Fruit fly (Drosophila melanogaster) whole organism, embryonic: ENCODE measurements around the gene CG46311.

ENCODE experiments used
- Ada2b ChIP-seq: fragments of 200-800 bp; sonication (Bioruptor generic); IDR thresholded peaks from 2 replicates; pipeline ENCODE4 v1.3.6; 2022; ENCODE audit warnings: missing biosample characterization, missing genetic modification characterization
- CG10431 ChIP-seq: fragments of 200-800 bp; sonication (Bioruptor generic); optimal IDR thresholded peaks from 3 replicates; lab custom pipeline; 2018; ENCODE audit warnings: missing biosample characterization, mild to moderate bottlenecking, missing genetic modification characterization
- CG10462 ChIP-seq: fragments of 200-800 bp; sonication (Bioruptor generic); optimal IDR thresholded peaks from 2 replicates; lab custom pipeline; 2016; ENCODE audit warnings: missing biosample characterization, missing genetic modification characterization
- CG11247 ChIP-seq: fragments of 200-800 bp; sonication (Bioruptor generic); IDR thresholded peaks from 2 replicates; pipeline ENCODE4 v1.3.6; 2022; ENCODE audit warnings: missing biosample characterization, missing genetic modification characterization
- CG12769 ChIP-seq: fragments of 200-800 bp; sonication (Bioruptor generic); optimal IDR thresholded peaks from 2 replicates; lab custom pipeline; 2019; ENCODE audit warnings: missing biosample characterization, mild to moderate bottlenecking, missing genetic modification characterization, moderate library complexity
- CG12942 ChIP-seq: fragments of 200-800 bp; sonication (Bioruptor generic); optimal IDR thresholded peaks from 3 replicates; lab custom pipeline; 2016; ENCODE audit warnings: missing biosample characterization, missing genetic modification characterization
- CG13424 ChIP-seq: fragments of 200-800 bp; sonication (Bioruptor generic); optimal IDR thresholded peaks from 2 replicates; lab custom pipeline; 2019; ENCODE audit warnings: missing biosample characterization, mild to moderate bottlenecking, missing genetic modification characterization, moderate library complexity
- CG14667 ChIP-seq: fragments of 200-800 bp; sonication (Bioruptor generic); IDR thresholded peaks from 2 replicates; pipeline ENCODE4 v1.3.6; 2022; ENCODE audit warnings: missing biosample characterization, missing genetic modification characterization
- CG14860 ChIP-seq: fragments of 200-800 bp; sonication (Bioruptor generic); IDR thresholded peaks from 3 replicates; pipeline ENCODE4 v1.3.6; 2022; ENCODE audit warnings: missing biosample characterization, missing genetic modification characterization; ENCODE audit not compliant: partially characterized antibody
- CG15696 ChIP-seq: fragments of 200-800 bp; sonication (Bioruptor generic); optimal IDR thresholded peaks from 2 replicates; lab custom pipeline; 2019; ENCODE audit warnings: missing biosample characterization, mild to moderate bottlenecking, missing genetic modification characterization, moderate library complexity
- CG17361 ChIP-seq: fragments of 200-800 bp; sonication (Bioruptor generic); IDR thresholded peaks from 3 replicates; pipeline ENCODE4 v1.3.6; 2022; ENCODE audit warnings: missing biosample characterization, missing genetic modification characterization
- CG2678 ChIP-seq: fragments of 200-800 bp; sonication (Bioruptor generic); optimal IDR thresholded peaks from 3 replicates; lab custom pipeline; 2019; ENCODE audit warnings: missing biosample characterization, mild to moderate bottlenecking, missing genetic modification characterization, moderate library complexity
- CG32767 ChIP-seq: fragments of 200-800 bp; sonication (Bioruptor generic); IDR thresholded peaks from 2 replicates; pipeline ENCODE4 v1.3.6; 2022; ENCODE audit warnings: missing biosample characterization, missing genetic modification characterization
- CG33557 ChIP-seq: fragments of 200-800 bp; sonication (Bioruptor generic); optimal IDR thresholded peaks from 2 replicates; lab custom pipeline; 2019; ENCODE audit warnings: missing biosample characterization, mild to moderate bottlenecking, missing genetic modification characterization, moderate library complexity
- CG42726 ChIP-seq: fragments of 200-800 bp; sonication (Bioruptor generic); IDR thresholded peaks from 2 replicates; pipeline ENCODE4 v1.3.6; 2022; ENCODE audit warnings: missing biosample characterization, missing genetic modification characterization; ENCODE audit not compliant: partially characterized antibody
- CG4404 ChIP-seq: fragments of 200-800 bp; sonication (Bioruptor generic); IDR thresholded peaks from 2 replicates; pipeline ENCODE4 v1.3.6; 2022; ENCODE audit warnings: missing biosample characterization, missing genetic modification characterization
- CG4730 ChIP-seq: fragments of 200-800 bp; sonication (Bioruptor generic); IDR thresholded peaks from 2 replicates; pipeline ENCODE4 v1.3.6; 2022; ENCODE audit warnings: missing biosample characterization, missing genetic modification characterization
- CG6272 ChIP-seq: fragments of 200-800 bp; sonication (Bioruptor generic); IDR thresholded peaks from 2 replicates; pipeline ENCODE4 v1.3.6; 2022; ENCODE audit warnings: missing biosample characterization, missing genetic modification characterization
- CG6683 ChIP-seq: fragments of 200-800 bp; sonication (Bioruptor generic); optimal IDR thresholded peaks from 2 replicates; lab custom pipeline; 2017; ENCODE audit warnings: missing biosample characterization, mild to moderate bottlenecking, missing genetic modification characterization, missing genetic modification reagents
- CG6689 ChIP-seq: fragments of 200-800 bp; sonication (Bioruptor generic); IDR thresholded peaks from 2 replicates; pipeline ENCODE4 v1.3.6; 2022; ENCODE audit warnings: missing biosample characterization, missing genetic modification characterization
- CG7271 ChIP-seq: fragments of 200-800 bp; sonication (Bioruptor generic); optimal IDR thresholded peaks from 2 replicates; lab custom pipeline; 2018; ENCODE audit warnings: missing biosample characterization, mild to moderate bottlenecking, missing genetic modification characterization, moderate library complexity
- CG9727 ChIP-seq: fragments of 200-800 bp; sonication (Bioruptor generic); optimal IDR thresholded peaks from 3 replicates; lab custom pipeline; 2017; ENCODE audit warnings: missing biosample characterization, mild to moderate bottlenecking, missing genetic modification characterization
- Dip3 ChIP-seq: fragments of 200-800 bp; sonication (Bioruptor generic); optimal IDR thresholded peaks from 3 replicates; lab custom pipeline; 2016; ENCODE audit warnings: missing biosample characterization, missing genetic modification characterization
- HHEX ChIP-seq: fragments of 200-800 bp; sonication (Bioruptor generic); optimal IDR thresholded peaks from 3 replicates; lab custom pipeline; 2017; ENCODE audit warnings: missing biosample characterization, mild to moderate bottlenecking, missing genetic modification characterization, missing genetic modification reagents
- Hr39 ChIP-seq: fragments of >200 bp; optimal IDR thresholded peaks from 2 replicates; lab custom pipeline; 2017
- Hsf ChIP-seq: fragments of 200-800 bp; sonication (Bioruptor generic); optimal IDR thresholded peaks from 3 replicates; lab custom pipeline; 2016; ENCODE audit warnings: missing biosample characterization, missing genetic modification characterization
- NK7.1 ChIP-seq: fragments of 200-800 bp; sonication (Bioruptor generic); optimal IDR thresholded peaks from 3 replicates; lab custom pipeline; 2016; ENCODE audit warnings: missing biosample characterization, missing genetic modification characterization
- Optix ChIP-seq: fragments of 200-800 bp; sonication (Bioruptor generic); IDR thresholded peaks from 3 replicates; pipeline ENCODE4 v1.3.6; 2022; ENCODE audit warnings: missing biosample characterization, missing genetic modification characterization
- Pdp1 ChIP-seq, 2 experiments: fragments of 200-800 bp; sonication (Bioruptor generic); optimal IDR thresholded peaks; 3 replicates each; lab custom pipeline; 2016; ENCODE audit warnings: missing biosample characterization in 2 of 2, missing genetic modification characterization in 2 of 2, mild to moderate bottlenecking in 1 of 2, moderate library complexity in 1 of 2
- Ptx1 ChIP-seq: fragments of 200-800 bp; sonication (Bioruptor generic); IDR thresholded peaks from 2 replicates; pipeline ENCODE4 v1.3.6; 2022; ENCODE audit warnings: missing biosample characterization, missing genetic modification characterization
- Sox102F ChIP-seq: fragments of 200-800 bp; sonication (Bioruptor generic); optimal IDR thresholded peaks from 2 replicates; lab custom pipeline; 2018; ENCODE audit warnings: missing biosample characterization, mild to moderate bottlenecking, missing genetic modification characterization, moderate library complexity
- Sry-δ ChIP-seq: fragments of 200-800 bp; sonication (Bioruptor generic); optimal IDR thresholded peaks from 2 replicates; lab custom pipeline; 2016; ENCODE audit warnings: missing biosample characterization, missing genetic modification characterization
- Xrp1 ChIP-seq: fragments of 200-800 bp; sonication (Bioruptor generic); IDR thresholded peaks from 2 replicates; pipeline ENCODE4 v1.3.6; 2022; ENCODE audit warnings: missing biosample characterization, missing genetic modification characterization
- al ChIP-seq: fragments of 200-800 bp; sonication (Bioruptor generic); IDR thresholded peaks from 2 replicates; pipeline ENCODE4 v1.3.6; 2022; ENCODE audit warnings: missing biosample characterization, missing genetic modification characterization
- bsh ChIP-seq, 2 experiments: fragments of 200-800 bp; sonication (Bioruptor generic); optimal IDR thresholded peaks; 2 replicates each; lab custom pipeline; 2017 to 2018; ENCODE audit warnings: mild to moderate bottlenecking in 2 of 2, missing biosample characterization in 2 of 2, missing genetic modification characterization in 2 of 2, moderate library complexity in 1 of 2
- cg ChIP-seq: fragments of 200-800 bp; sonication (Bioruptor generic); optimal IDR thresholded peaks from 3 replicates; lab custom pipeline; 2019; ENCODE audit warnings: missing biosample characterization, mild to moderate bottlenecking, missing genetic modification characterization, moderate library complexity
- ci ChIP-seq: fragments of 200-800 bp; sonication (Bioruptor generic); IDR thresholded peaks from 3 replicates; pipeline ENCODE4 v1.3.6; 2022; ENCODE audit warnings: missing biosample characterization, missing genetic modification characterization
- crol ChIP-seq: fragments of 200-800 bp; sonication (Bioruptor generic); IDR thresholded peaks from 2 replicates; pipeline ENCODE4 v1.3.6; 2022; ENCODE audit warnings: missing biosample characterization, missing genetic modification characterization
- dati ChIP-seq: fragments of 200-800 bp; sonication (Bioruptor generic); IDR thresholded peaks from 2 replicates; pipeline ENCODE4 v1.3.6; 2022; ENCODE audit warnings: missing biosample characterization, missing genetic modification characterization
- dysf ChIP-seq: fragments of 200-800 bp; sonication (Bioruptor generic); IDR thresholded peaks from 3 replicates; pipeline ENCODE4 v1.3.6; 2022; ENCODE audit warnings: missing biosample characterization, missing genetic modification characterization
- gem ChIP-seq: fragments of 200-800 bp; sonication (Bioruptor generic); optimal IDR thresholded peaks from 2 replicates; lab custom pipeline; 2019; ENCODE audit warnings: missing biosample characterization, mild to moderate bottlenecking, missing genetic modification characterization, moderate library complexity
- gsb ChIP-seq: fragments of 200-800 bp; sonication (Bioruptor generic); IDR thresholded peaks from 2 replicates; pipeline ENCODE4 v1.3.6; 2022; ENCODE audit warnings: missing biosample characterization, missing genetic modification characterization
- ken ChIP-seq: fragments of 200-800 bp; sonication (Bioruptor generic); IDR thresholded peaks from 3 replicates; pipeline ENCODE4 v1.3.6; 2022; ENCODE audit warnings: missing biosample characterization, missing genetic modification characterization
- pan ChIP-seq, 4 experiments: fragments of >200 bp in 3 of 4; fragments of 200-800 bp in 1 of 4; sonication (Bioruptor generic) in 1 of 4; optimal IDR thresholded peaks in 3 of 4; IDR thresholded peaks in 1 of 4; 2 replicates each; pipeline versions ENCODE4 v1.3.6 to Lab custom; 2017 to 2022; ENCODE audit warnings: missing biosample characterization in 2 of 4, missing genetic modification characterization in 2 of 4, mixed read lengths in 1 of 4
- psq ChIP-seq: fragments of 200-800 bp; sonication (Bioruptor generic); optimal IDR thresholded peaks from 2 replicates; lab custom pipeline; 2017; ENCODE audit warnings: missing biosample characterization, missing genetic modification characterization
- sd ChIP-seq: fragments of 200-800 bp; sonication (Bioruptor generic); optimal IDR thresholded peaks from 3 replicates; lab custom pipeline; 2018; ENCODE audit warnings: missing biosample characterization, mild to moderate bottlenecking, missing genetic modification characterization, moderate library complexity
- sens ChIP-seq: fragments of 200-800 bp; sonication (Bioruptor generic); peaks from one replicate; lab custom pipeline; 2016; ENCODE audit warnings: missing biosample characterization, missing genetic modification characterization
- slbo ChIP-seq: fragments of 200-800 bp; sonication (Bioruptor generic); IDR thresholded peaks from 2 replicates; pipeline ENCODE4 v1.3.6; 2022; ENCODE audit warnings: missing biosample characterization, missing genetic modification characterization
- slp2 ChIP-seq: fragments of 200-800 bp; sonication (Bioruptor generic); optimal IDR thresholded peaks from 2 replicates; lab custom pipeline; 2016; ENCODE audit warnings: missing biosample characterization, missing genetic modification characterization
- stc ChIP-seq: fragments of 200-800 bp; sonication (Bioruptor generic); IDR thresholded peaks from 2 replicates; pipeline ENCODE4 v1.3.6; 2022; ENCODE audit warnings: missing biosample characterization, missing genetic modification characterization
- usp ChIP-seq: fragments of >200 bp; optimal IDR thresholded peaks from 2 replicates; lab custom pipeline; 2017; ENCODE audit warnings: missing biosample characterization, missing genetic modification characterization

CG46311 gene

DNA sequence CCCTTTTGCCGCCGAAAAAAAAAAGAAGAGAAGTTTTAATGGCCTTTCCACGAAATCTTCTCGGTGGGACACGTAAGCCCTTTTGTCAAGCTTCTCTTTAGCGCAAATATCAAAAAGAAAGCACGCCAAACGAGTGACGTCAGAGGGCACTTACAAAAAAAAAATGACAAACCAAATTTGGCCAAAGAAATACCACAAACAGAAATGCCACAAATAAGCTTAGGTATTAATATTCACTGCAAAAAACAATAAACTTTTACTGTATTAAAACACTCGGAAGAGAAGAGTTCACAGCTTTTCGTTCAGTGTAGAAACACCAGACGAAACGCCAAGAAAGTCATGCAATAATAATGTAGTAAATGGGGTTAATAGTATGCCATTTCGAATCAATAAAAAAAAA, 4.5 kb downstream of the CG46311 start:
- no peak for TF ChIP-seq CG9727 (GFP tag; lab: Kevin White, UChicago)
- TF ChIP-seq CG4404 (GFP tag; lab: Robert Waterston, UW), result no peak
- no peak for TF ChIP-seq dati
- TF ChIP-seq dysf (GFP tag; lab: Robert Waterston, UW), result peak; percentile 57; the same call in 2 of the 3 replicates
- no peak for TF ChIP-seq CG6272 (GFP tag; lab: Robert Waterston, UW)
- no peak for TF ChIP-seq Optix (GFP tag; lab: Robert Waterston, UW)
- no peak for TF ChIP-seq CG10462 (GFP tag; lab: Kevin White, UChicago)
- TF ChIP-seq sd (tag; lab: Kevin White, UChicago), result no peak
- peak; percentile 25; the same call in 1 of the 2 replicates for TF ChIP-seq CG14667 (GFP tag; lab: Robert Waterston, UW)
- TF ChIP-seq CG12769 (tag; lab: Kevin White, UChicago), result no peak
- TF ChIP-seq CG11247 (GFP tag; lab: Robert Waterston, UW), result peak; percentile 18; the same call in 1 of the 2 replicates
- no peak for TF ChIP-seq NK7.1 (GFP tag; lab: Kevin White, UChicago)
- peak; percentile 46; the same call in 1 of the 2 replicates for TF ChIP-seq Xrp1 (GFP tag; lab: Robert Waterston, UW)
- no peak for TF ChIP-seq CG10431 (GFP tag; lab: Kevin White, UChicago)
- TF ChIP-seq Hsf (GFP tag; lab: Kevin White, UChicago), result no peak
- TF ChIP-seq ken (GFP tag; lab: Robert Waterston, UW), result 0 out of 3 replicates have a peak, but pooled peaks have one; percentile 45
- peak; percentile 66 for TF ChIP-seq slbo (GFP tag; lab: Robert Waterston, UW)
- no peak for TF ChIP-seq al (GFP tag; lab: Robert Waterston, UW)
- TF ChIP-seq stc, result no peak; the same call in 1 of the 2 replicates
- TF ChIP-seq sens (GFP tag; lab: Kevin White, UChicago), result peak; percentile 70
- peak; percentile 13 for TF ChIP-seq Dip3 (GFP tag; lab: Kevin White, UChicago)
- no peak for TF ChIP-seq CG15696 (tag; lab: Kevin White, UChicago)
- no peak for TF ChIP-seq gsb (GFP tag; lab: Robert Waterston, UW)
- TF ChIP-seq CG2678 (tag; lab: Kevin White, UChicago), result peak; percentile 43
- no peak for TF ChIP-seq CG42726 (GFP tag; lab: Robert Waterston, UW)
- TF ChIP-seq pan (optimal IDR thresholded peaks at IDR 0.05; lab: Kevin White, UChicago), result no peak
- TF ChIP-seq pan (GFP tag; optimal IDR thresholded peaks at IDR 0.05 in 1 of 2, IDR thresholded peaks at IDR 0.05 in 1 of 2), result peak in 1 of 2 experiments; percentile 52
- TF ChIP-seq Ada2b, result peak; percentile 52
- no peak for TF ChIP-seq psq (GFP tag; lab: Kevin White, UChicago)
- no peak for TF ChIP-seq crol (GFP tag; lab: Robert Waterston, UW)
- peak; percentile 16 for TF ChIP-seq CG13424 (tag; lab: Kevin White, UChicago)
- peak; percentile 34; the same call in 1 of the 2 replicates for TF ChIP-seq CG6689 (GFP tag; lab: Robert Waterston, UW)
- TF ChIP-seq bsh (GFP tag; optimal IDR thresholded peaks at IDR 0.05; lab: Kevin White, UChicago), result peak in 1 of 2 experiments; percentile 27
- peak; percentile 49; the same call in 1 of the 3 replicates for TF ChIP-seq ci (GFP tag; lab: Robert Waterston, UW)
- no peak for TF ChIP-seq CG32767
- no peak for TF ChIP-seq Hr39 (lab: Kevin White, UChicago)
- TF ChIP-seq cg (GFP tag; lab: Kevin White, UChicago), result no peak
- no peak for TF ChIP-seq CG14860 (GFP tag; lab: Robert Waterston, UW)
- peak in 1 of 2 experiments; percentile 10 for TF ChIP-seq Pdp1 (GFP tag; optimal IDR thresholded peaks at IDR 0.05; lab: Kevin White, UChicago)
- TF ChIP-seq HHEX (GFP tag; lab: Kevin White, UChicago), result no peak
- TF ChIP-seq CG33557 (GFP tag; lab: Kevin White, UChicago), result no peak
- peak; percentile 37 for TF ChIP-seq Sox102F (GFP tag; lab: Kevin White, UChicago)
- TF ChIP-seq CG7271, result no peak
- TF ChIP-seq Ptx1 (GFP tag; lab: Robert Waterston, UW), result peak; percentile 32; the same call in 1 of the 2 replicates
- peak; percentile 46; the same call in 1 of the 2 replicates for TF ChIP-seq CG4730
- TF ChIP-seq usp (GFP tag; lab: Kevin White, UChicago), result no peak
- TF ChIP-seq CG17361 (GFP tag; lab: Robert Waterston, UW), result no peak
- no peak for TF ChIP-seq slp2 (GFP tag; lab: Kevin White, UChicago)
- no peak for TF ChIP-seq Sry-δ (GFP tag; lab: Kevin White, UChicago)
- no peak for TF ChIP-seq CG6683 (GFP tag; lab: Kevin White, UChicago)
- no peak for TF ChIP-seq CG12942 (GFP tag; lab: Kevin White, UChicago)
- TF ChIP-seq gem (tag; lab: Kevin White, UChicago), result peak; percentile 46
